Fruit fly (Drosophila melanogaster): ENCODE results near the gene Sbp2.

Sbp2 gene

DNA sequence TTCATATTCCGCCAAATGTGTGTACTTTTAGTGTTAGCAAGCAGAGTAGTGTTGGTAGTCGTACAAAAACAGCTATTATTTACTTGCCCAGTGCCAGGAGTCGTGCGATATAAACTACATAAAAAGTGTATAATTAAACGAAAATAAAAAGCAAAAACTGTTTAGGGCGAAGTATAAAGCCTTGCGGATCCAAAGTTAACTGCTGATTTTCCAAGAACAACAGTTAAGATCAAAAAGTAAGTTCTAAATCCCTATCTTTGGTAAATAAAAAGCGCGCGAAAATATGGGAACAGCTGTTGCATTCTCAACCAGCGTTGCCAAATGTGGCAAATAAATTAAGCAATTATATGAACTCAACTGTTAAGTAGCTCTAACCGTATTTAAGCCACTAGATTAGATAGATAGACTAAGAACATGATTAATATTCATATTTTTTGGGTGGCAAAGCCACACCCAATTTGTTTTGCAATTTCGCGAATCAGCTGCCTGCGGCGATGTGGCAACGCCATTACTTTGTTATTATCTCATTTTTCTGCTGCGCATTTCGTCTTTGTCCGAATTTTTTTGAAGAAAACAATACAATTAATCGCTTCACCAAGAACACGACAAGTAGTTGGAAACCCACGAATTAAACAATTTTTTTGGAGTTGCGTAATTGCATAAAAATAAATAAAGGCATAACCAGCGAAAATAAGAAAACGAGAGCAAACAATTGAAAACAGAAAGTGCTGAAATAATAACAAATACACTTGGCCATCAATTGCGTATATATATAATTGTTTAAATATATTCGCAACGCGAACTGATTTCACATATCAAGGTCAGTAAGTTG, 36.5 kb downstream of the Sbp2 start, which contains the start of the genes Prim1 and CG7083 (continued):
- TF ChIP-seq CG8119 (GFP tag; IDR thresholded peaks at IDR 0.05) (0 out of 3 replicates have a peak, but pooled peaks have one; percentile 16), CG4318 (GFP tag; optimal IDR thresholded peaks at IDR 0.05) (no peak), ss (GFP tag; optimal IDR thresholded peaks at IDR 0.05) (peak in 1 of 2 experiments; percentile 47), CG11902 (GFP tag; optimal IDR thresholded peaks at IDR 0.05) (peak; percentile 1), CG3919 (GFP tag; optimal IDR thresholded peaks at IDR 0.05) (peak; percentile 63), CG32006 (GFP tag; optimal IDR thresholded peaks at IDR 0.05) (peak; percentile 30), CG3032 (tag; optimal IDR thresholded peaks at IDR 0.05) (peak; percentile 57), Blimp-1 (GFP tag; optimal IDR thresholded peaks at IDR 0.05) (peak; percentile 1), CG1621 (tag; optimal IDR thresholded peaks at IDR 0.05) (peak; percentile 7)

DNA sequence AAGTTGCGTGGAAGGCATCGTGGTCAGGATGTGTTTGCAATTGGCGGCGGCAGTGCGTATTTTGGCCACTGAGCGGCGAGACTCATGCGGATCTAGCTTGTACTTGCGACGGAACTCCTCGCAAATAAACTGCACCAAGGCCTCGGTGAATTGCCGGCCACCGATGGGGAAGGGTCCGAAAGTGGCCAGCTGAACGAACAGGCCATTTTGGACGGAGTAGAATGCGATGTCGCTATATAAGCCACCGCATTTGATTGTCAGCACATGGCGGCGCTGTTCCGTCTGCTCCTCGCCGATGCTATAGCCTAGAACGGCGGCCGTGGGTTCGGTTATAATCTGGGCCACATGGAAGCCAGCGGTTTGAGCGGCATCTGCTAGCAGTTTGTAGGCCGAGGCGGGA, 41.2 kb downstream of the Sbp2 start:
- TF ChIP-seq CG6792 (GFP tag; optimal IDR thresholded peaks at IDR 0.05) = no peak
- TF ChIP-seq CG8119 (GFP tag; IDR thresholded peaks at IDR 0.05) = no peak
- no peak for TF ChIP-seq CG11762 (GFP tag; optimal IDR thresholded peaks at IDR 0.05; ENCODE audit: insufficient read depth)
- no peak for TF ChIP-seq CG16779 (tag; optimal IDR thresholded peaks at IDR 0.05)
- no peak for TF ChIP-seq CG4318 (GFP tag; optimal IDR thresholded peaks at IDR 0.05)

DNA sequence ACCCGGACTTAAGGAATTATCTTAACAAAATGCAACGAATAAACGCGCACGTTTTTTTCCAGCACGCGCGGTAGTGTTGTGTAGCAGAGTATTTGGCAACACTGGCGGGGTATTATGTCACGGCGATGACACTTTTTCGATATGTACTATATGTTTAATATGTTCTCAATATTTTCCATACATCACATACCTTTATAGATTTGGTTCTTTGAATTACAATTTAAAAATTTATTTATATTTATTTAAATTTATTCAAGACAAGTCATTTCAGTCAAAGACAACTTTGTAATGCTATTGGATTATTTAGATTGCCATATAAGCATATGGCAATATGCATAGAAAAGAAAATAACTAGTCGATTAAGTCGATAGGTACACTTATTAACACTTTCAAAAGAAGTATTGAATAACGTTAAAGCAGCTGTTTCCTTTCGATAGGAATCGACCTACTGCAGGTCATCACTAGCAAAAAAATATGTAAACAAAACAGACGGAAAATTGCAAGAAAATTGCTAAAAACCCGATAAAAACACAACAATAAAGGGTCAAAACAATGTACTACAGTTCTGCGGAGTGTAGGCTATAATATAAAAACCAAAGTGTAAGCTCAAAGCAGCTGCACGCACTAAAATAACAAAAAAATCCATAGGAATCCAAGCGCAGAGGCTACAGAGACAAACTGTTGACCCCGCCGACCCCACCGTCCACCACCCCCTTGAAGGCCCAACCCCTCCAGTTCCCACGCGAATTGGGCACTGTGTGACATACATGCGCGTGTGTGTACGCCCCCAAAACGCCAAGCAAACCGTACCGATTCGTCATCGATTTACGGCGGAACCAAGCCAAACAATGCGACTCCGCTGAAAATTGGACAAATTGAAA, 42.4 kb downstream of the Sbp2 start, which contains the start of the genes CG7182 and GAPcenA:
Gene CG7182, minus strand, starts transcription at position 283 of the 881 bp plus-strand sequence.
Gene GAPcenA, plus strand, starts transcription at position 462 of the 881 bp plus-strand sequence.
- TF ChIP-seq vri (GFP tag; optimal IDR thresholded peaks at IDR 0.05) = peak; percentile 90
- TF ChIP-seq Smox (GFP tag; optimal IDR thresholded peaks at IDR 0.05) = no peak
- TF ChIP-seq lz (GFP tag; optimal IDR thresholded peaks at IDR 0.05) = peak; percentile 66
- peak; percentile 54; the same call in 2 of the 3 replicates for TF ChIP-seq CG8119 (GFP tag; IDR thresholded peaks at IDR 0.05)
- TF ChIP-seq Hr38 (GFP tag; optimal IDR thresholded peaks at IDR 0.05) = no peak
- no peak for TF ChIP-seq Eip75B (GFP tag; optimal IDR thresholded peaks at IDR 0.05)
- peak; percentile 36 for TF ChIP-seq Lpt (GFP tag; optimal IDR thresholded peaks at IDR 0.05)
- TF ChIP-seq svp (GFP tag) = peak; percentile 97
- TF ChIP-seq fkh (GFP tag; optimal IDR thresholded peaks at IDR 0.05) = peak; percentile 54
- TF ChIP-seq CG7368 (GFP tag; optimal IDR thresholded peaks at IDR 0.05) = peak; percentile 57
- TF ChIP-seq achi (GFP tag; optimal IDR thresholded peaks at IDR 0.05) = peak; percentile 78
- TF ChIP-seq CG16779 (tag; optimal IDR thresholded peaks at IDR 0.05) = no peak
- peak; percentile 87 for TF ChIP-seq CG10631 (GFP tag; optimal IDR thresholded peaks at IDR 0.05)
- TF ChIP-seq Sox14 (GFP tag; optimal IDR thresholded peaks at IDR 0.05) = peak; percentile 41
- TF ChIP-seq spab (GFP tag; optimal IDR thresholded peaks at IDR 0.05) = peak; percentile 41
- peak; percentile 81 for TF ChIP-seq CG34406 (GFP tag; optimal IDR thresholded peaks at IDR 0.05)
- TF ChIP-seq CG32006 (GFP tag; optimal IDR thresholded peaks at IDR 0.05) = no peak
- TF ChIP-seq CG31627 (GFP tag; optimal IDR thresholded peaks at IDR 0.05) = peak; percentile 63
- TF ChIP-seq CG6276 (GFP tag; optimal IDR thresholded peaks at IDR 0.05) = no peak
- no peak for TF ChIP-seq Hr4 (GFP tag; optimal IDR thresholded peaks at IDR 0.05)
- peak; percentile 92 for TF ChIP-seq Eip78C (GFP tag)
- peak; percentile 75 for TF ChIP-seq CG6163 (GFP tag; IDR thresholded peaks at IDR 0.05)
- peak; percentile 26 for TF ChIP-seq CG9139 (GFP tag; optimal IDR thresholded peaks at IDR 0.05)
- TF ChIP-seq Sox15 (GFP tag; optimal IDR thresholded peaks at IDR 0.05) = peak; percentile 43
- peak; percentile 16 for TF ChIP-seq CG1621 (tag; optimal IDR thresholded peaks at IDR 0.05)
- TF ChIP-seq salr (GFP tag; optimal IDR thresholded peaks at IDR 0.05) = no peak
- TF ChIP-seq CG4318 (GFP tag; optimal IDR thresholded peaks at IDR 0.05) = no peak
- peak; percentile 85 for TF ChIP-seq CG3032 (tag; optimal IDR thresholded peaks at IDR 0.05)
- TF ChIP-seq CG15336 (GFP tag; IDR thresholded peaks at IDR 0.05) = peak; percentile 59; the same call in 1 of the 2 replicates
- peak; percentile 80 for TF ChIP-seq esn (GFP tag; optimal IDR thresholded peaks at IDR 0.05)
- TF ChIP-seq CG3919 (GFP tag; optimal IDR thresholded peaks at IDR 0.05) = peak; percentile 71
- peak; percentile 46 for TF ChIP-seq CG8319 (GFP tag; optimal IDR thresholded peaks at IDR 0.05)
- TF ChIP-seq CG6808 (GFP tag; optimal IDR thresholded peaks at IDR 0.05) = peak; percentile 62
- peak; percentile 53 for TF ChIP-seq CG11902 (GFP tag; optimal IDR thresholded peaks at IDR 0.05)
- TF ChIP-seq pdm3 (GFP tag; optimal IDR thresholded peaks at IDR 0.05) = no peak
- peak; percentile 75 for TF ChIP-seq eg (GFP tag; IDR thresholded peaks at IDR 0.05)
- peak; percentile 27 for TF ChIP-seq Eip93F (GFP tag; optimal IDR thresholded peaks at IDR 0.05)
- peak; percentile 7 for TF ChIP-seq fd59A (GFP tag; optimal IDR thresholded peaks at IDR 0.05)
